Fruit fly (Drosophila melanogaster) whole organism, prepupa: Measurements from ENCODE around the gene rdx.

Experiments used
- Blimp-1 ChIP-seq: fragments of 200-800 bp; sonication (Bioruptor generic); optimal IDR thresholded peaks from 3 replicates; lab custom pipeline; 2017; ENCODE audit warnings: missing biosample characterization, missing genetic modification characterization, mild to moderate bottlenecking, moderate library complexity, missing genetic modification reagents
- CG10631 ChIP-seq: fragments of 200-800 bp; sonication (Bioruptor generic); optimal IDR thresholded peaks from 2 replicates; lab custom pipeline; 2016; ENCODE audit warnings: missing biosample characterization, missing genetic modification characterization
- CG10669 ChIP-seq: fragments of 200-800 bp; sonication (Bioruptor generic); optimal IDR thresholded peaks from 3 replicates; lab custom pipeline; 2018; ENCODE audit warnings: missing biosample characterization, mild to moderate bottlenecking, missing genetic modification characterization, moderate library complexity
- CG11762 ChIP-seq: fragments of 200-800 bp; sonication (Bioruptor generic); optimal IDR thresholded peaks from 3 replicates; lab custom pipeline; 2016; ENCODE audit warnings: missing biosample characterization, missing genetic modification characterization; ENCODE audit not compliant: insufficient read depth
- CG16779 ChIP-seq: fragments of 200-800 bp; sonication (Bioruptor generic); optimal IDR thresholded peaks from 3 replicates; lab custom pipeline; 2017; ENCODE audit warnings: missing biosample characterization, mild to moderate bottlenecking, missing genetic modification characterization
- CG31627 ChIP-seq: fragments of 200-800 bp; sonication (Bioruptor generic); optimal IDR thresholded peaks from 3 replicates; lab custom pipeline; 2016; ENCODE audit warnings: missing biosample characterization, missing genetic modification characterization
- CG3919 ChIP-seq: fragments of 200-800 bp; sonication (Bioruptor generic); optimal IDR thresholded peaks from 3 replicates; lab custom pipeline; 2016; ENCODE audit warnings: missing biosample characterization, missing genetic modification characterization
- CG8119 ChIP-seq: fragments of 200-800 bp; sonication (Bioruptor generic); IDR thresholded peaks from 3 replicates; pipeline ENCODE4 v1.3.6; 2022; ENCODE audit warnings: missing biosample characterization, missing genetic modification characterization
- CG8319 ChIP-seq: fragments of 200-800 bp; sonication (Bioruptor generic); optimal IDR thresholded peaks from 3 replicates; lab custom pipeline; 2016; ENCODE audit warnings: missing biosample characterization, missing genetic modification characterization
- CG8632 ChIP-seq: fragments of 200-800 bp; sonication (Bioruptor generic); optimal IDR thresholded peaks from 3 replicates; lab custom pipeline; 2016; ENCODE audit warnings: missing biosample characterization, missing genetic modification characterization
- CG9139 ChIP-seq: fragments of 200-800 bp; sonication (Bioruptor generic); optimal IDR thresholded peaks from 3 replicates; lab custom pipeline; 2017; ENCODE audit warnings: missing biosample characterization, mild to moderate bottlenecking, missing genetic modification characterization
- Eip75B ChIP-seq: fragments of 200-800 bp; sonication (Bioruptor generic); optimal IDR thresholded peaks from 3 replicates; lab custom pipeline; 2016; ENCODE audit warnings: missing biosample characterization, missing genetic modification characterization
- Eip78C ChIP-seq: fragments of 200-800 bp; sonication (Bioruptor generic); peaks from one replicate; lab custom pipeline; 2016; ENCODE audit warnings: missing biosample characterization, missing genetic modification characterization
- Eip93F ChIP-seq: fragments of 200-800 bp; sonication (Bioruptor generic); optimal IDR thresholded peaks from 2 replicates; lab custom pipeline; 2016; ENCODE audit warnings: missing biosample characterization, mild to moderate bottlenecking, missing genetic modification characterization
- Ets21C ChIP-seq: fragments of 200-800 bp; sonication (Bioruptor generic); optimal IDR thresholded peaks from 3 replicates; lab custom pipeline; 2016; ENCODE audit warnings: missing biosample characterization, missing genetic modification characterization
- Hr4 ChIP-seq: fragments of 200-800 bp; sonication (Bioruptor generic); optimal IDR thresholded peaks from 3 replicates; lab custom pipeline; 2016; ENCODE audit warnings: missing biosample characterization, missing genetic modification characterization
- Met ChIP-seq: fragments of 200-800 bp; sonication (Bioruptor generic); optimal IDR thresholded peaks from 3 replicates; lab custom pipeline; 2016; ENCODE audit warnings: missing biosample characterization, missing genetic modification characterization
- Smox ChIP-seq: fragments of 200-800 bp; sonication (Bioruptor generic); optimal IDR thresholded peaks from 3 replicates; lab custom pipeline; 2016; ENCODE audit warnings: missing biosample characterization, missing genetic modification characterization
- Sox15 ChIP-seq: fragments of 200-800 bp; sonication (Bioruptor generic); optimal IDR thresholded peaks from 3 replicates; lab custom pipeline; 2016; ENCODE audit warnings: missing biosample characterization, missing genetic modification characterization
- achi ChIP-seq: fragments of 200-800 bp; sonication (Bioruptor generic); optimal IDR thresholded peaks from 3 replicates; lab custom pipeline; 2016; ENCODE audit warnings: missing biosample characterization, missing genetic modification characterization
- acj6 ChIP-seq: fragments of 200-800 bp; sonication (Bioruptor generic); optimal IDR thresholded peaks from 3 replicates; lab custom pipeline; 2016; ENCODE audit warnings: missing biosample characterization, missing genetic modification characterization
- cyc ChIP-seq: fragments of 200-800 bp; sonication (Bioruptor generic); optimal IDR thresholded peaks from 3 replicates; lab custom pipeline; 2016; ENCODE audit warnings: missing biosample characterization, missing genetic modification characterization
- esn ChIP-seq: fragments of 200-800 bp; sonication (Bioruptor generic); optimal IDR thresholded peaks from 2 replicates; lab custom pipeline; 2016; ENCODE audit warnings: missing biosample characterization, mild to moderate bottlenecking, missing genetic modification characterization, moderate library complexity
- fd85E ChIP-seq: fragments of 200-800 bp; sonication (Bioruptor generic); optimal IDR thresholded peaks from 3 replicates; lab custom pipeline; 2016; ENCODE audit warnings: missing biosample characterization, missing genetic modification characterization
- fkh ChIP-seq: fragments of 200-800 bp; sonication (Bioruptor generic); optimal IDR thresholded peaks from 3 replicates; lab custom pipeline; 2017; ENCODE audit warnings: missing biosample characterization, mild to moderate bottlenecking, missing genetic modification characterization, moderate library complexity
- pdm3 ChIP-seq: fragments of 200-800 bp; sonication (Bioruptor generic); optimal IDR thresholded peaks from 3 replicates; lab custom pipeline; 2016; ENCODE audit warnings: missing biosample characterization, missing genetic modification characterization
- spab ChIP-seq: fragments of 200-800 bp; sonication (Bioruptor generic); optimal IDR thresholded peaks from 2 replicates; lab custom pipeline; 2017; ENCODE audit warnings: missing biosample characterization, mild to moderate bottlenecking, missing genetic modification characterization, missing genetic modification reagents
- svp ChIP-seq: fragments of 200-800 bp; sonication (Bioruptor generic); peaks from one replicate; lab custom pipeline; 2016; ENCODE audit warnings: missing biosample characterization, missing genetic modification characterization
- topi ChIP-seq: fragments of 200-800 bp; sonication (Bioruptor generic); optimal IDR thresholded peaks from 3 replicates; lab custom pipeline; 2016; ENCODE audit warnings: missing biosample characterization, missing genetic modification characterization
- vri ChIP-seq: fragments of 200-800 bp; sonication (Bioruptor generic); optimal IDR thresholded peaks from 3 replicates; lab custom pipeline; 2016; ENCODE audit warnings: missing biosample characterization, mild to moderate bottlenecking, missing genetic modification characterization

The rdx gene

dm6 chr3R:14032422-14033188 is 748 bp upstream of the rdx start:
- peak; percentile 71 for TF ChIP-seq fkh
- no peak for TF ChIP-seq acj6 (GFP tag; lab: Kevin White, UChicago)
- no peak for TF ChIP-seq CG16779

dm6 chr3R:14028873-14029369 is 2.9 kb downstream of the rdx start, which contains the start of gene Cyp6d5:
Gene Cyp6d5, plus strand, starts transcription at chr3R:14029228.
- no peak for TF ChIP-seq CG8319 (GFP tag; lab: Kevin White, UChicago)
- no peak for TF ChIP-seq pdm3 (GFP tag; lab: Kevin White, UChicago)
- peak; percentile 70 for TF ChIP-seq svp
- no peak for TF ChIP-seq Eip75B
- no peak for TF ChIP-seq CG11762 (GFP tag; lab: Kevin White, UChicago)
- no peak for TF ChIP-seq Ets21C
- TF ChIP-seq fkh = peak; percentile 58
- TF ChIP-seq vri = peak; percentile 45

dm6 chr3R:14028158-14028557 is 3.7 kb downstream of the rdx start:
- TF ChIP-seq CG8119 (GFP tag; lab: Robert Waterston, UW) = no peak
- TF ChIP-seq topi (GFP tag; lab: Kevin White, UChicago) = peak; percentile 3
- TF ChIP-seq svp = peak; percentile 57
- TF ChIP-seq CG9139 (GFP tag; lab: Kevin White, UChicago) = no peak
- no peak for TF ChIP-seq Smox (GFP tag; lab: Kevin White, UChicago)

DNA sequence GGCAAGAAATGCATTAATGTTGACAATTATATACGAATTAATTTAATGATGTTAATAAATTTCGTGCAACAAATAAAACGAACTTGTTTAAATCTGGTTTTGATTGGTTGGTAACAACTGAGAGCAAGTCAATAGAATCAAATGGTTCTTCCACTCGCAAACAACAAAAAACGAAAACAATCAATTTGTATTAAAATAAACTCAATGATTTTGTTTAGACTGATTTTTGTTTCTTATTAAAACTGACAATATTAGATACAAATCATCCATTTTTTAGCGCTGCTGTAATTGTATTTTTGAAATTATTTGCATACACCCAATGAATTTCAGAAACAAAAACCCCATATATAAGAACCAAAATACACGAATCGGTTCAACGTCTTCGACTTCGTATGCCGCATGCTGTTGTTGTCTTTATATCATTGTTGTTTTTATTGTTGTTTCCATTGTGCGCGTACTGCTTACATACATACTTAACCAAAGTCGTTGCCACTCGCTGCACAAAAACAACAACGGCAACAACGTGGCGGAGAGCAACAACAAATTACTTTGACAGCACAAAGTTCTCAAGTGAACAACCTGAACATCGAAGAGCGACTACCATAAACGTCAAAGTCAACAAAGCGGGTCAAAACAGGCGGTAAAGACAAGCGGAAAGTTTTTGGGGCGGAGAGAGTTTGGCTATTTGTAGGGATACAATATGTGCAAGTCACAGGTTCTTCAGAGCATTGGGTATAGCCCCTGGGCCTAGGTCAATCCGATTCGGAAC is 4.7 kb downstream of the rdx start:
- peak; percentile 73 for TF ChIP-seq svp
- no peak for TF ChIP-seq fd85E (GFP tag; lab: Kevin White, UChicago)
- no peak for TF ChIP-seq Sox15
- no peak for TF ChIP-seq pdm3 (GFP tag; lab: Kevin White, UChicago)
- no peak for TF ChIP-seq CG8632 (GFP tag; lab: Kevin White, UChicago)
- peak; percentile 17 for TF ChIP-seq CG31627
- no peak for TF ChIP-seq Eip75B
- TF ChIP-seq acj6 (GFP tag; lab: Kevin White, UChicago) = no peak
- TF ChIP-seq fkh = peak; percentile 50
- TF ChIP-seq spab (GFP tag; lab: Kevin White, UChicago) = no peak
- TF ChIP-seq esn (GFP tag; lab: Kevin White, UChicago) = peak; percentile 29
- TF ChIP-seq Eip78C (GFP tag; lab: Kevin White, UChicago) = peak; percentile 13
- TF ChIP-seq topi (GFP tag; lab: Kevin White, UChicago) = peak; percentile 55
- TF ChIP-seq achi (GFP tag; lab: Kevin White, UChicago) = no peak
- peak; percentile 36 for TF ChIP-seq cyc (GFP tag; lab: Kevin White, UChicago)
- peak; percentile 50 for TF ChIP-seq Met (GFP tag; lab: Kevin White, UChicago)

DNA sequence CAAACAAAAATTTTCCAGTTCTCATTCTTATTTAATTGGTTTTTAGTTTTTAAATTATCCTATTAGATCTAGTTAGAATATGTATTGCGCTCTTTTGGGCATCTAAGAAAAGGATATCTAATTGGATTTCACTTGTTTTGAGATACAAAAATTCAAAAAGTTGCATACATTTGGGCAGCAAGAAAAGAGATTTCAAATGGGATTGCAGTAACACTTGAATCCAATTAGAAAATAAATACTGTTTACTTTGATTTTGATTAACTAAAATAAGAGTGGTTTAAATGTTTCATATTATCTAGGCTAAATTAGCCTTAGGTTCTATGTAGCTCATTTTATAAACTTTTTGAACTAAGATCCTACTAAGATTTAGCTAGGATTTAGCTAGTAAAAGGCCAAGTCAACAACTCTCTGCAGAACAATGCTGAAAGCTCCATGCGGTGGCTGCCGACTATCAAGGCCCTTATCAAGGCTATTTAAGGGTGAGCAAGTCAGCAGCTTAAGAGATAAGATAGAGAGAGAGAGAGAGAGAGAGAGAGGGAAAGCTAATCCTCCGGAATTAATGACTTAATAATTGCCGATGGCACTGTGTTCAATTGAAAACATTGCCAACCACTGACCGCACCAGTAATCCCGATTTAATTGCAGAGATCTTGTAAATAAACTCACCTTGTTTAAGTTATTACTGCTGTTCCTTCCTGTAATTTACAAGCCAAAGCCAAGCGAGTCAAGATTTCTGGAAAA is 5.5 kb downstream of the rdx start:
- TF ChIP-seq vri = peak; percentile 3
- TF ChIP-seq Blimp-1 (GFP tag; lab: Kevin White, UChicago) = no peak
- TF ChIP-seq Eip78C (GFP tag; lab: Kevin White, UChicago) = peak; percentile 44
- no peak for TF ChIP-seq CG3919 (GFP tag; lab: Kevin White, UChicago)
- peak; percentile 12 for TF ChIP-seq Hr4 (GFP tag; lab: Kevin White, UChicago)
- TF ChIP-seq svp = peak; percentile 95
- no peak for TF ChIP-seq esn (GFP tag; lab: Kevin White, UChicago)
- TF ChIP-seq CG10631 = no peak
- peak; percentile 27 for TF ChIP-seq CG10669 (GFP tag; lab: Kevin White, UChicago)
- no peak for TF ChIP-seq CG16779
- no peak for TF ChIP-seq Eip93F (GFP tag; lab: Kevin White, UChicago)
- TF ChIP-seq, all 60 proteins: peak for 5
